Fruit fly (Drosophila melanogaster) whole organism, prepupa: ENCODE data around the gene CG18233.

Experiments
- CG6276 ChIP-seq: fragments of 200-800 bp; sonication (Bioruptor generic); optimal IDR thresholded peaks from 2 replicates; lab custom pipeline; 2017; ENCODE audit warnings: missing biosample characterization, mild to moderate bottlenecking, missing genetic modification characterization
- CG6854 ChIP-seq: fragments of 200-800 bp; sonication (Bioruptor generic); optimal IDR thresholded peaks from 2 replicates; lab custom pipeline; 2017; ENCODE audit warnings: missing biosample characterization, mild to moderate bottlenecking, missing genetic modification characterization
- Eip75B ChIP-seq: fragments of 200-800 bp; sonication (Bioruptor generic); optimal IDR thresholded peaks from 3 replicates; lab custom pipeline; 2016; ENCODE audit warnings: missing biosample characterization, missing genetic modification characterization
- Eip93F ChIP-seq: fragments of 200-800 bp; sonication (Bioruptor generic); optimal IDR thresholded peaks from 2 replicates; lab custom pipeline; 2016; ENCODE audit warnings: missing biosample characterization, mild to moderate bottlenecking, missing genetic modification characterization
- Ets96B ChIP-seq: fragments of 200-800 bp; optimal IDR thresholded peaks from 2 replicates; lab custom pipeline; 2019; ENCODE audit warnings: missing biosample characterization, mild to moderate bottlenecking, missing genetic modification characterization, moderate library complexity
- Met ChIP-seq: fragments of 200-800 bp; sonication (Bioruptor generic); optimal IDR thresholded peaks from 3 replicates; lab custom pipeline; 2016; ENCODE audit warnings: missing biosample characterization, missing genetic modification characterization
- Smox ChIP-seq: fragments of 200-800 bp; sonication (Bioruptor generic); optimal IDR thresholded peaks from 3 replicates; lab custom pipeline; 2016; ENCODE audit warnings: missing biosample characterization, missing genetic modification characterization
- Sox14 ChIP-seq: fragments of 200-800 bp; sonication (Bioruptor generic); optimal IDR thresholded peaks from 3 replicates; lab custom pipeline; 2016; ENCODE audit warnings: missing biosample characterization, missing genetic modification characterization
- eg ChIP-seq: fragments of 200-800 bp; sonication (Bioruptor generic); IDR thresholded peaks from 3 replicates; pipeline ENCODE4 v1.3.6; 2022; ENCODE audit warnings: missing biosample characterization, missing genetic modification characterization
- salr ChIP-seq, 2 experiments: fragments of 200-800 bp; sonication (Bioruptor generic); optimal IDR thresholded peaks; 3 replicates each; lab custom pipeline; 2016 to 2018; ENCODE audit warnings: missing biosample characterization in 2 of 2, missing genetic modification characterization in 2 of 2, mild to moderate bottlenecking in 1 of 2

DNA sequence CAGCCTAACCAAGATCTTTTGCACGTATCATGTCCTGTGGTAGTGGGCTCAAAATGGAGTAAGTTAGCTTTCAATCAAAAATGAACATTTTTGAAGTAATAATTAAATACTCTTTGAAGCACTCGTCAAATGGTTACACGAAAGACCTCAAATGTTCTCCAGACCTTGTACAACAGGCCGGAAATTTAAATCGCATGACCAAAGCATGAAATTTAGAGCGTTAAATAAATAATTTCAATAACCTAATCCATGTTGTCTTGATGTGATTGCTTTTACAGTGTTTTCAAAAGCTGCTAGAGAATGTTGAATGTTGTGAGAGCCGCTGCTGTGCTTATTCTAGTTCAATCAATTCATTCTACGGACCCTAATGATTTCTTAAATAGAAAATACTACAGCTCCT lies at the start of gene CG18233:
- no peak for TF ChIP-seq Ets96B
- no peak for TF ChIP-seq Smox (GFP tag; lab: Kevin White, UChicago)
- no peak for TF ChIP-seq eg (GFP tag; lab: Robert Waterston, UW)
- TF ChIP-seq CG6854: no peak
- no peak for TF ChIP-seq Eip75B (GFP tag; lab: Kevin White, UChicago)
- no peak for TF ChIP-seq CG6276 (GFP tag; lab: Kevin White, UChicago)
- no peak for TF ChIP-seq Eip93F
- TF ChIP-seq Sox14 (GFP tag; lab: Kevin White, UChicago): no peak
- no peak for TF ChIP-seq salr (GFP tag; optimal IDR thresholded peaks at IDR 0.05; lab: Kevin White, UChicago)
- TF ChIP-seq Met (GFP tag; lab: Kevin White, UChicago): no peak
